Worm (Caenorhabditis elegans) whole organism, L3 larva: Measurements from ENCODE around the gene Y49F6B.12.

Source experiments
- fkh-10 ChIP-seq: sonication (generic microtip); optimal IDR thresholded peaks from 2 replicates; lab custom pipeline; 2017; ENCODE audit warnings: missing biosample characterization, missing genetic modification reagents, missing genetic modification characterization
- jun-1 ChIP-seq: fragments of 150-350 bp; optimal IDR thresholded peaks from 2 replicates; lab custom pipeline; 2014; ENCODE audit warnings: missing biosample characterization, missing genetic modification reagents, missing genetic modification characterization
- nfya-1 ChIP-seq: sonication (generic microtip); optimal IDR thresholded peaks from 2 replicates; lab custom pipeline; 2017; ENCODE audit warnings: missing genetic modification characterization, mild to moderate bottlenecking, missing compliant biosample characterization, antibody characterized with exemption, moderate library complexity; ENCODE audit not compliant: insufficient read depth

- TF ChIP-seq fkh-10 (GFP tag; lab: Kevin White, UChicago) (no peak), nfya-1 (tag; lab: Kevin White, UChicago) (no peak), jun-1 (tag; lab: Kevin White, UChicago) (no peak)
Observed at ce11 chrII:3452421-3452820, 19.8 kb downstream of the Y49F6B.12 start, which contains the start of gene C16C8.12.
